Worm (Caenorhabditis elegans) whole organism, L1 larva: ENCODE measurements around the gene F08H9.4.

Experiments used
- dsc-1 ChIP-seq: sonication (generic microtip); optimal IDR thresholded peaks from 2 replicates; lab custom pipeline; 2016; ENCODE audit warnings: mild to moderate bottlenecking, missing genetic modification characterization, missing compliant biosample characterization
- fkh-10 ChIP-seq: sonication (generic microtip); optimal IDR thresholded peaks from 2 replicates; lab custom pipeline; 2017; ENCODE audit warnings: missing biosample characterization, missing genetic modification reagents, missing genetic modification characterization
- fos-1 ChIP-seq: fragments of 150-350 bp; optimal IDR thresholded peaks from 2 replicates; lab custom pipeline; 2014; ENCODE audit warnings: missing biosample characterization, missing genetic modification characterization
- lsy-2 ChIP-seq, 2 experiments: fragments of 150-350 bp; optimal IDR thresholded peaks; 2 replicates each; lab custom pipeline; 2014; ENCODE audit warnings: missing biosample characterization in 2 of 2, missing genetic modification characterization in 2 of 2
- mef-2 ChIP-seq: fragments of 150-350 bp; optimal IDR thresholded peaks from 2 replicates; lab custom pipeline; 2014; ENCODE audit warnings: missing biosample characterization, missing genetic modification characterization
- nhr-76 ChIP-seq: sonication (generic microtip); optimal IDR thresholded peaks from 2 replicates; lab custom pipeline; 2017; ENCODE audit warnings: missing biosample characterization, missing genetic modification characterization
- nhr-90 ChIP-seq: sonication (generic microtip); optimal IDR thresholded peaks from 2 replicates; lab custom pipeline; 2016; ENCODE audit warnings: mild to moderate bottlenecking, missing genetic modification characterization, missing compliant biosample characterization; ENCODE audit not compliant: poor library complexity
- unc-62 ChIP-seq: fragments of 150-350 bp; optimal IDR thresholded peaks from 2 replicates; lab custom pipeline; 2014; ENCODE audit warnings: missing biosample characterization, missing genetic modification reagents, missing genetic modification characterization

ce11 chrV:14508005-14508521 is 43.8 kb upstream of the F08H9.4 start, which contains the start of gene R02D5.1:
- TF ChIP-seq mef-2 (tag; lab: Kevin White, UChicago) (no peak), dsc-1 (no peak), nhr-90 (tag; lab: Kevin White, UChicago) (no peak), unc-62 (GFP tag; lab: Kevin White, UChicago) (no peak), fkh-10 (no peak), fos-1 (tag; lab: Kevin White, UChicago) (no peak), nhr-76 (tag; lab: Kevin White, UChicago) (no peak), lsy-2 (tag; optimal IDR thresholded peaks at IDR 0.05; lab: Kevin White, UChicago) (no peak)
